Worm (Caenorhabditis elegans) whole organism, L4 larva: ENCODE measurements around the gene F26D2.16.

Experiments used
- F37D6.2 ChIP-seq: sonication (generic microtip); optimal IDR thresholded peaks from 2 replicates; lab custom pipeline; 2016; ENCODE audit warnings: mild to moderate bottlenecking, missing genetic modification characterization, missing compliant biosample characterization
- R02D3.7 ChIP-seq: fragments of 150-350 bp; sonication (generic microtip); optimal IDR thresholded peaks from 3 replicates; lab custom pipeline; 2014; ENCODE audit warnings: missing biosample characterization, missing genetic modification characterization
- T26A8.4 ChIP-seq: fragments of 200-800 bp; sonication (Bioruptor generic); IDR thresholded peaks from 2 replicates; pipeline ENCODE4 v1.3.6; 2022; ENCODE audit warnings: missing genetic modification characterization, missing compliant biosample characterization
- Y105C5A.15 ChIP-seq: fragments of 200-800 bp; sonication (Bioruptor generic); IDR thresholded peaks from 2 replicates; pipeline ENCODE4 v1.3.6; 2022; ENCODE audit warnings: missing genetic modification characterization, missing compliant biosample characterization
- aha-1 ChIP-seq: fragments of 150-350 bp; peaks from one replicate; lab custom pipeline; 2014; ENCODE audit warnings: missing biosample characterization, missing genetic modification characterization
- ama-1 ChIP-seq: fragments of 150-350 bp; optimal IDR thresholded peaks from 2 replicates; lab custom pipeline; 2014; ENCODE audit warnings: inconsistent platforms, mixed read lengths
- arid-1 ChIP-seq: fragments of 200-800 bp; sonication (Bioruptor generic); conservative IDR thresholded peaks from 2 replicates; pipeline ENCODE4 v1.3.6; 2022; ENCODE audit warnings: missing genetic modification reagents, missing genetic modification characterization, missing compliant biosample characterization
- ceh-20 ChIP-seq: fragments of 200-800 bp; sonication (Bioruptor generic); IDR thresholded peaks from 2 replicates; pipeline ENCODE4 v1.3.6; 2022; ENCODE audit warnings: missing genetic modification reagents, missing genetic modification characterization, missing compliant biosample characterization
- ceh-28 ChIP-seq: fragments of 150-350 bp; optimal IDR thresholded peaks from 2 replicates; lab custom pipeline; 2014; ENCODE audit warnings: missing biosample characterization, missing genetic modification reagents, missing genetic modification characterization
- cey-2 ChIP-seq: sonication (generic microtip); optimal IDR thresholded peaks from 3 replicates; lab custom pipeline; 2017; ENCODE audit warnings: missing genetic modification characterization, mild to moderate bottlenecking, missing compliant biosample characterization, antibody characterized with exemption, borderline replicate concordance; ENCODE audit not compliant: insufficient read depth
- daf-12 ChIP-seq: fragments of 150-350 bp; optimal IDR thresholded peaks from 2 replicates; lab custom pipeline; 2014; ENCODE audit warnings: missing biosample characterization, missing genetic modification reagents, missing genetic modification characterization
- daf-16 ChIP-seq, 3 experiments: sonication (generic microtip); optimal IDR thresholded peaks; 2 replicates each; lab custom pipeline; 2016 to 2017; ENCODE audit warnings: missing genetic modification characterization in 3 of 3, missing genetic modification reagents in 3 of 3, mild to moderate bottlenecking in 2 of 3, missing compliant biosample characterization in 2 of 3, missing biosample characterization in 1 of 3, moderate library complexity in 1 of 3
- daf-19 ChIP-seq: fragments of 200-800 bp; sonication (Bioruptor generic); conservative IDR thresholded peaks from 2 replicates; pipeline ENCODE4 v1.3.6; 2022; ENCODE audit warnings: missing genetic modification characterization, missing compliant biosample characterization
- duxl-1 ChIP-seq: sonication (generic microtip); optimal IDR thresholded peaks from 2 replicates; lab custom pipeline; 2016; ENCODE audit warnings: mild to moderate bottlenecking, missing genetic modification characterization, moderate library complexity, missing compliant biosample characterization; ENCODE audit not compliant: poor library complexity
- egl-43 ChIP-seq: fragments of 200-800 bp; sonication (Bioruptor generic); IDR thresholded peaks from 2 replicates; pipeline ENCODE4 v1.3.6; 2022; ENCODE audit warnings: missing genetic modification reagents, missing genetic modification characterization, missing compliant biosample characterization
- fos-1 ChIP-seq: fragments of 150-350 bp; optimal IDR thresholded peaks from 2 replicates; lab custom pipeline; 2014; ENCODE audit warnings: missing biosample characterization, missing genetic modification characterization
- lin-13 ChIP-seq: fragments of 150-350 bp; optimal IDR thresholded peaks from 2 replicates; lab custom pipeline; 2014; ENCODE audit warnings: missing biosample characterization, missing genetic modification reagents, missing genetic modification characterization
- lin-29 ChIP-seq: fragments of 200-800 bp; sonication (Bioruptor generic); IDR thresholded peaks from 2 replicates; pipeline ENCODE4 v1.3.6; 2022; ENCODE audit warnings: missing genetic modification reagents, missing genetic modification characterization, missing compliant biosample characterization
- lin-38 ChIP-seq: fragments of 200-800 bp; sonication (Bioruptor generic); IDR thresholded peaks from 2 replicates; pipeline ENCODE4 v1.3.6; 2022; ENCODE audit warnings: missing genetic modification reagents, missing genetic modification characterization, missing compliant biosample characterization
- madf-5 ChIP-seq, 2 experiments: fragments of 200-800 bp; sonication (Bioruptor generic); IDR thresholded peaks; 2 replicates each; pipeline ENCODE4 v1.3.6; 2022; ENCODE audit warnings: missing compliant biosample characterization in 2 of 2, missing genetic modification characterization in 2 of 2
- mdt-29 ChIP-seq: fragments of 200-800 bp; sonication (Bioruptor generic); IDR thresholded peaks from 2 replicates; pipeline ENCODE4 v1.3.6; 2022; ENCODE audit warnings: missing genetic modification reagents, missing genetic modification characterization, missing compliant biosample characterization
- nhr-10 ChIP-seq: fragments of 150-350 bp; optimal IDR thresholded peaks from 2 replicates; lab custom pipeline; 2014; ENCODE audit warnings: missing biosample characterization, missing genetic modification characterization
- nhr-11 ChIP-seq: fragments of 150-350 bp; optimal IDR thresholded peaks from 2 replicates; lab custom pipeline; 2014; ENCODE audit warnings: missing biosample characterization, missing genetic modification characterization
- nhr-237 ChIP-seq: sonication (generic microtip); optimal IDR thresholded peaks from 2 replicates; lab custom pipeline; 2017; ENCODE audit warnings: missing biosample characterization, missing genetic modification characterization
- nhr-41 ChIP-seq: fragments of 200-800 bp; sonication (Bioruptor generic); IDR thresholded peaks from 2 replicates; pipeline ENCODE4 v1.3.6; 2022; ENCODE audit warnings: missing genetic modification reagents, missing genetic modification characterization, missing compliant biosample characterization
- nhr-77 ChIP-seq: fragments of 150-350 bp; optimal IDR thresholded peaks from 2 replicates; lab custom pipeline; 2014; ENCODE audit warnings: missing biosample characterization, missing genetic modification characterization
- saeg-2 ChIP-seq: fragments of 200-800 bp; sonication (Bioruptor generic); IDR thresholded peaks from 2 replicates; pipeline ENCODE4 v1.3.6; 2022; ENCODE audit warnings: missing genetic modification reagents, missing genetic modification characterization, missing compliant biosample characterization
- sdz-12 ChIP-seq: fragments of 200-800 bp; sonication (Bioruptor generic); optimal IDR thresholded peaks from 2 replicates; lab custom pipeline; 2018; ENCODE audit warnings: mild to moderate bottlenecking, missing genetic modification characterization, missing compliant biosample characterization
- snpc-1.2 ChIP-seq: fragments of 200-800 bp; sonication (Bioruptor generic); IDR thresholded peaks from 2 replicates; pipeline ENCODE4 v1.3.6; 2022; ENCODE audit warnings: missing genetic modification reagents, missing genetic modification characterization, missing compliant biosample characterization
- snpc-4 ChIP-seq: fragments of 150-350 bp; optimal IDR thresholded peaks from 2 replicates; lab custom pipeline; 2014; ENCODE audit warnings: missing biosample characterization, missing genetic modification characterization
- spr-3 ChIP-seq: fragments of 200-800 bp; sonication (Bioruptor generic); optimal IDR thresholded peaks from 2 replicates; lab custom pipeline; 2018; ENCODE audit warnings: mild to moderate bottlenecking, missing genetic modification characterization, missing compliant biosample characterization
- tag-97 ChIP-seq: fragments of 200-800 bp; sonication (Bioruptor generic); IDR thresholded peaks from 2 replicates; pipeline ENCODE4 v1.3.6; 2022; ENCODE audit warnings: missing genetic modification characterization, missing compliant biosample characterization
- unc-130 ChIP-seq: sonication (generic microtip); optimal IDR thresholded peaks from 2 replicates; lab custom pipeline; 2016; ENCODE audit warnings: missing genetic modification reagents, missing genetic modification characterization, missing compliant biosample characterization
- unc-62 ChIP-seq, 3 experiments: fragments of 150-350 bp in 1 of 3; sonication (generic microtip); optimal IDR thresholded peaks in 2 of 3; peaks in 1 of 3; 1 replicate in 1 of 3; 2 replicates in 2 of 3; lab custom pipeline; 2014 to 2017; ENCODE audit warnings: missing biosample characterization in 3 of 3, missing genetic modification characterization in 3 of 3, missing genetic modification reagents in 3 of 3, missing genotype in 1 of 3
- vab-7 ChIP-seq: fragments of 200-800 bp; sonication (Bioruptor generic); IDR thresholded peaks from 2 replicates; pipeline ENCODE4 v1.3.6; 2022; ENCODE audit warnings: missing genetic modification reagents, missing genetic modification characterization, missing compliant biosample characterization
- ztf-7 ChIP-seq: fragments of 150-350 bp; optimal IDR thresholded peaks from 2 replicates; lab custom pipeline; 2014; ENCODE audit warnings: missing biosample characterization, missing genetic modification characterization

F26D2.16 gene

ce11 chrV:16419769-16420168 is at the start of gene F26D2.16:
Gene F26D2.16, minus strand, starts transcription at chrV:16419869.
- TF ChIP-seq aha-1 (tag; lab: Kevin White, UChicago) (peak; percentile 81), unc-130 (no peak)
- TF ChIP-seq, all 104 proteins: peak for 1

ce11 chrV:16467840-16468239 is 48.2 kb upstream of the F26D2.16 start, which contains the start of gene sru-44:
Gene sru-44, minus strand, starts transcription at chrV:16467940.
- TF ChIP-seq unc-62 (GFP tag; optimal IDR thresholded peaks at IDR 0.05 in 1 of 2; lab: Kevin White, UChicago) (peak in 1 of 2 experiments; percentile 28), unc-62 (tag; optimal IDR thresholded peaks at IDR 0.05; lab: Kevin White, UChicago) (no peak), ama-1 (lab: Kevin White, UChicago) (no peak), nhr-11 (no peak), cey-2 (tag; lab: Kevin White, UChicago) (no peak), lin-13 (GFP tag; lab: Kevin White, UChicago) (no peak), mdt-29 (GFP tag; lab: Robert Waterston, UW) (no peak), egl-43 (GFP tag; lab: Robert Waterston, UW) (no peak)

DNA sequence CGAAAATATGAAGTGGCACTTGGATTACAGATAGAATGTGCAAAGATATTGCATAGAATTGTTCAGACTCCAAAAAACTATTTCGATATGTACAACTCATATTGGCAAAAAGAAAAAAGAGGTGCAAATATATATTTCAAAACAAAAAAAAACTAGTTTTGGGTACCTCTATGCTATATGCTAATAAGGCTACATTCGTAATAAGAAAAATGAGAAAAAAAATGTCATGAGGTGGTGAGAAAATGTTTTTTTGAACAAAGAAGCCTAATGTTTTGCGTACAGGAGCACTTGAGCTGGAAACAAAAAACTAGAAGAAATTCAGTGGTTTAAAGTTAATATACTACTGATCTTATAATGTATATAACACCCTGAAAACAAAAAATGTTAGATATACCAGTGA is 41.2 kb upstream of the F26D2.16 start, which contains the start of gene srh-142:
Gene srh-142, minus strand, starts transcription at position 101 of the 400 bp plus-strand sequence.
- no peak for TF ChIP-seq spr-3 (GFP tag; lab: Kevin White, UChicago)
- TF ChIP-seq daf-16 (GFP tag; optimal IDR thresholded peaks at IDR 0.05; lab: Kevin White, UChicago), result no peak
- TF ChIP-seq daf-16 (tag; optimal IDR thresholded peaks at IDR 0.05; lab: Kevin White, UChicago), result no peak
- TF ChIP-seq, all 104 proteins: peak for 0

DNA sequence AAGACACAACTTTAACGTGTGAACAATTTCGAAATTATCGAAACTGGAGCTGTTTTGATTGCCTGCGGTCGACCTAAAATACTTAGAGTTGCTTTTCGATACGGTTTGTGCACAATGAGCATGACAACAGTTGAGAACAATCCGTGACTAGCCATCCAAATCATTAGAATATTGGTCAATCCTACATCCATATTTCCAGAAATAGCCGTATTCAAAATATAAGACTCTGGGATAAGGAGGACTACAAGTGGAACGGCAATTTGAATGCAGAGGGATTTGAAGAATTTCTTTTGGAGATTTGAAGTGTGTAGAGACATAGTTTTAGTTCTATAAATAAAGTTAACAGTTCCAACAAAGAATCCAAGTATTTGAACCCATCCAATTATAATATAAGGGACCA is 39.7 kb upstream of the F26D2.16 start:
- TF ChIP-seq unc-62 (GFP tag; optimal IDR thresholded peaks at IDR 0.05 in 1 of 2; lab: Kevin White, UChicago) (peak in 1 of 2 experiments; percentile 91), unc-62 (tag; optimal IDR thresholded peaks at IDR 0.05; lab: Kevin White, UChicago) (no peak), nhr-10 (no peak), aha-1 (tag; lab: Kevin White, UChicago) (peak; percentile 83), nhr-237 (tag; lab: Kevin White, UChicago) (no peak), vab-7 (no peak), duxl-1 (tag; lab: Kevin White, UChicago) (no peak)

- TF ChIP-seq fos-1 (tag; lab: Kevin White, UChicago), result no peak
- TF ChIP-seq snpc-1.2 (GFP tag; lab: Robert Waterston, UW), result no peak
- no peak for TF ChIP-seq Y105C5A.15 (GFP tag; lab: Robert Waterston, UW)
These were observed 39.0 kb upstream of the F26D2.16 start, which contains the start of gene str-15 for ce11 chrV:16458714-16459113. Gene str-15, minus strand, starts transcription at chrV:16458814.

DNA sequence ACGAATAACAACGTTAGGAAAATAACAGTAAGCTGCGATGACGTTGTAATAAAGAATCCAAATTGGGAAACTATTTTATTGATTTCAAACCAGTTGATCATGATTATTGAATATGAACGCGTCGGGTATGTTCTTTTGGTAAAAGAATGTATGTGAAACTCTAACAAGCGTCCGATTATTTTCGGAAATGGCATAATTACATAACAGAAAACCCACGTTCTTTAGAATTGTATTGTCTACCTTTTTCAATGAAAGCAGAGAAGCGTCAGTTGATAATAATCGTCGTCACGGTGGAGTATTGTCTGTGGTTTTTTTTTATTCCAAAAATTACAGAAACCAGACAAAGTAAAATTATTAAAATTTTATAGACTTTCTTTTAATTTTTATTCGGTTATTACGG is 35.4 kb upstream of the F26D2.16 start, which contains the start of gene str-14:
Gene str-14, minus strand, starts transcription at position 101 of the 400 bp plus-strand sequence.
- TF ChIP-seq snpc-4 (tag; lab: Kevin White, UChicago), result no peak
- TF ChIP-seq madf-5 (GFP tag; IDR thresholded peaks at IDR 0.05; lab: Robert Waterston, UW), result no peak

DNA sequence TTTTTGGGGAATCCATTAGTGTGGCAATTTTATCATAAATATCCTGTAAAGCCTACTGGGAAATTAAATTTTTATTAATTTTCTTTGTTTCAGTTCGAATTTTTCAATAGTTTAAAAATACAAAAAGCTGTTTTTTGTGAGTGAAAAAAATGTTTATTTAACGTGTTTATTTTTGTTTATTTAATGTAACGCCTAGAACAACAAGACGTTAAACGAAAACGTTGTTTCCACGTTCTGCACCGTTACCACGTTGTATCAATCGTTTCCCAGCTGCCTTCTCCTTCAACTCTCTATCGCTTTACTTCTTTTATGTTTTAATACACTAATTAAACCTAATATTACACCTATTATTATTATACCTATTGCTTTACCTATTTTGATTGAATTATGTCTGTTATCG is 28.1 kb upstream of the F26D2.16 start, which contains the start of gene T08G3.13:
Gene T08G3.13, plus strand, starts transcription at position 301 of the 400 bp plus-strand sequence.
- TF ChIP-seq R02D3.7 (tag; lab: Kevin White, UChicago), result no peak
- TF ChIP-seq saeg-2 (GFP tag; lab: Robert Waterston, UW), result no peak
- TF ChIP-seq F37D6.2 (tag; lab: Kevin White, UChicago), result no peak
- TF ChIP-seq lin-29 (GFP tag; lab: Robert Waterston, UW), result no peak
- TF ChIP-seq ceh-28 (tag; lab: Kevin White, UChicago), result no peak
- no peak for TF ChIP-seq ztf-7 (tag; lab: Kevin White, UChicago)
- TF ChIP-seq daf-12 (tag; lab: Kevin White, UChicago), result no peak
- TF ChIP-seq lin-38, result no peak
- no peak for TF ChIP-seq nhr-41 (GFP tag; lab: Robert Waterston, UW)
- no peak for TF ChIP-seq egl-43 (GFP tag; lab: Robert Waterston, UW)
- no peak for TF ChIP-seq nhr-77 (tag; lab: Kevin White, UChicago)
- no peak for TF ChIP-seq ceh-20 (GFP tag; lab: Robert Waterston, UW)
- no peak for TF ChIP-seq arid-1 (GFP tag; lab: Robert Waterston, UW)
- TF ChIP-seq daf-19 (GFP tag; lab: Robert Waterston, UW), result no peak
- no peak for TF ChIP-seq T26A8.4
- TF ChIP-seq tag-97 (GFP tag; lab: Robert Waterston, UW), result no peak
- no peak for TF ChIP-seq sdz-12 (GFP tag; lab: Kevin White, UChicago)
- TF ChIP-seq nhr-237 (tag; lab: Kevin White, UChicago), result no peak
